Worm (Caenorhabditis elegans): Measurements from ENCODE around the gene Y50D4B.4.

Gene Y50D4B.4

DNA sequence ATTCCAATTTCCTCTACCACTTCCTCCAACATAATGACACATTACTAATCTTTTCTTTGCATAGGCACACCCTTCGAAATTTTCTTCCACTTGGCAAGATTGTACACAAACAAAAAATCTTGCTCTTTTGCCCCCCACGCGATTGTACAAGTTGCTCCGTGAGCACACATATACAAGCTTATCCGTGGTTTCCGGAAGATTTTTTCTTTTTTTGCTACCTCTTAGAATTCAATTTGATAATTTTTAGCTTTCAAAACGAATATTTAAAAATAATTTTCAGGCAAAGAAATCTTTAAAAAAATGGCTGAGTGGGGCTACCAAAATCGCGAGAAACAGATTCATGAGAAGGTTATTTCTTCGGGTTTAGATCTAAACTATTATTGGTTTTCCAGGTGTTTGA lies 20.2 kb downstream of the Y50D4B.4 start, which contains the start of gene Y50D4B.1:
Gene Y50D4B.1, plus strand, starts transcription at position 301 of the 400 bp plus-strand sequence.
- no peak for TF ChIP-seq unc-62 (GFP tag; optimal IDR thresholded peaks at IDR 0.05)

DNA sequence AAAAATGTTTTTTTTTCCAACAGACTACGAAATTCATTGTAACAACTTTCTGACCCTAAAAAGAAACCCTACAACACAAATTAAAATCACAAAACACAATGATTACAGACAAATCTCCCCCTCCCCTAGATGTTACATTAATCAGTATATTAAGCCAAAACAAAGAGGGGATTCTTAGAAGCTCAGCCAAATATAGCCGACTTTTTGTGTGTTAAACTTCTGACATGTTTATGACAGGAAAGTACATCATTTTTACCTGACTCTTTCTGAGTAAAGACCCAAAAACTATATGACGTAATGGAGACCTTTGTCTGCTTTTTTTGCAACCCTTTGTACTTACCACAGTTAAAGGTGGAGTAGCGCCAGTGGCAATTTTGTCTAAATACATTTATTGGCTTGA lies 27.6 kb downstream of the Y50D4B.4 start:
- TF ChIP-seq unc-62 (GFP tag; optimal IDR thresholded peaks at IDR 0.05) = no peak

DNA sequence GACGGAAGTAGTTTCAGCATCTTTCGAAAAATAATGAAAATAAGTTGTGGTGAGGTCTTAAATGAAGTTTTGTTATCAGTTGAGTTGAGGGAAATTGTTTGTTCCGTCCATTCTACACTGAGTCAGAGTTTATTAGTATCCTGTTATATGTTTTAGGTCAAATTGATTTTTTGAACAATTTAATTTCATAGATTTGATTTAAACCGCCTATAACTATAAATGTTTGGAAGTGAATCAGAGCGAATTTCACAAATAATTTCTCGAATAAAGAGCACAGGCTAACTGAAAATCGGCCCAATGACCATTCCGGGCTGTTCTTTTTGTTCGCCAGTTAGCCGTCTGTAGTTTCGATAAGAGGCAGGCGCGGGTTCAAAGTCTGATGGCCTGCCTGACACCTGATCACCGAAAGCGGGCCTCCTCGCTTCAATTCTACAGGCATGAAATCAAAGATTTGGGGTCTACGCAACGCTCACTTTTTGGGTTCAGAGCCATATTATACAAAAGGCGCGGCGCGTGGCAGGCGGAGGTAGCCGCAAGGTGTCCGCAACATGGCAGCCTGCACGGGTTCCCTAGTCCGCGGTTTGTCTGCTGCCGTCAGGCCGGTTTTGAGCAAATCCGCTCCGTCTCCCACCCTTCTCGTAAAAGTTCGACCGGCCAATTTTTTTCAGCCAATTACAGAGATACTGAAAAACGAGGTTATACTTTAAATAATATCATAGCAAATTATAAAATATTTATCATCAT lies 39.6 kb downstream of the Y50D4B.4 start, which contains the start of gene W07B8.4:
Gene W07B8.4, minus strand, starts transcription at position 51 of the 744 bp plus-strand sequence.
- no peak for TF ChIP-seq unc-62 (GFP tag; optimal IDR thresholded peaks at IDR 0.05)

DNA sequence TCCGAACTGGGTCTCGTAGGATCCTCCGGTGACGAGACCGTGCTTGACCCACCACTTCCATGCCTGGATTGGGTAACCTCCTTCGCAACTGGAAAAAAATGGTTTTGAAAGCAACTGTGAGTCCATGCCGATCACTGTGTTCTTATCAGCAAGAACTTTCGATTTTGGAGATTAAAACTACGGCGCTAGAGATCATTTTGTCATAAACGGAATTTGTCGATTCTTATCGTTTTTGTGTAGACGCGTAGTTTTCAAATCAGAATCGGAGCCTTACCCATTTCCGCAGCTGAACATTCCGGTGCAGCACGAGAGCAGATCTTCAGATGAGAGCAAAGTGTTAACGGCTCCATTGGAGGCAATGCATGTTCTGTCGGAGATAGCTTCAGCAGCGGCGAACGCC lies 40.8 kb downstream of the Y50D4B.4 start:
- TF ChIP-seq unc-62 (GFP tag; optimal IDR thresholded peaks at IDR 0.05) = no peak

DNA sequence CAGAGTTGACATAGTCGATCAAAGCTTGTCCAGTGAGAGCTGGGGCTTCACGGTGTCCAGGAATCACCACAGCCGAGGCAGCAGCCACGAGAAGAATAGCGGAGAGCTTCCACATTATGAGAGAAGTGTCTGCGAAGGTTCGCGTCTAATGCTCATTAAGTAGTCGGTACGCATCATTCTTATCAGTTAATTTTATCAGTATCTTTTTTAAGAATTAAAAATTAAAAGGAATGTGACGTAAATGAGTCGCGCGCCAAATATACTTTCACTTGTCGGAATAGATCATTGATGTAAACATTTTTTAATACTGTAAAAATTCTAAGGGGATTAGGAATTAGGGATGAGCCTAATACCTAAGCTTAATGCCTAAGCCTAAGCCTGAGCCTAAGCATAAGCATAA lies 41.4 kb downstream of the Y50D4B.4 start, which contains the start of gene cpr-5:
Gene cpr-5, minus strand, starts transcription at position 197 of the 400 bp plus-strand sequence.
- TF ChIP-seq unc-62 (GFP tag; optimal IDR thresholded peaks at IDR 0.05) = no peak

- TF ChIP-seq unc-62 (GFP tag; optimal IDR thresholded peaks at IDR 0.05) = no peak
These were observed 41.8 kb downstream of the Y50D4B.4 start, which contains the start of gene cpr-8 for ce11 chrV:1134302-1134701. TSS of gene cpr-8 (plus strand) at chrV:1134602.

ce11 chrV:1140806-1141205 lies 48.3 kb downstream of the Y50D4B.4 start:
- TF ChIP-seq unc-62 (GFP tag; optimal IDR thresholded peaks at IDR 0.05) = no peak

DNA sequence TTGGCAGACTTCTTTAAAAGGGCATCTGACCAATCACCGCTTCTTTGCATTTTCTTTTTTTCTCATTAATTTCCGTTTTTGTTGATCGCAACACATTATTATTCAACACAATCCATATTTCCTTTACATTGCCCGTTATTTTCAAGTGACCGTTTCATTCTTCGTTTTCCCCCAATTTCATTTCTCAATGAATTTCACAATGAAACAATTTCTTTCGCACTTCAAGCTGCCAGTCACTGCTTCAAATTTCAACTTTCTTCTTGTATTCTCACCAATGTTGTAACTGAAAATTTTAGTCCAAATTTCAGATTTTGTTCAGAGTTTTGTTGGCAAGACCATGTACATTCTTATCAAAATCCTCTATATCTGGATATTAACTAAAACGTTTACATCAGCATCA lies 49.0 kb downstream of the Y50D4B.4 start, which contains the start of gene cutl-22:
Gene cutl-22, plus strand, starts transcription at position 301 of the 400 bp plus-strand sequence.
- no peak for TF ChIP-seq unc-62 (GFP tag; optimal IDR thresholded peaks at IDR 0.05)

DNA sequence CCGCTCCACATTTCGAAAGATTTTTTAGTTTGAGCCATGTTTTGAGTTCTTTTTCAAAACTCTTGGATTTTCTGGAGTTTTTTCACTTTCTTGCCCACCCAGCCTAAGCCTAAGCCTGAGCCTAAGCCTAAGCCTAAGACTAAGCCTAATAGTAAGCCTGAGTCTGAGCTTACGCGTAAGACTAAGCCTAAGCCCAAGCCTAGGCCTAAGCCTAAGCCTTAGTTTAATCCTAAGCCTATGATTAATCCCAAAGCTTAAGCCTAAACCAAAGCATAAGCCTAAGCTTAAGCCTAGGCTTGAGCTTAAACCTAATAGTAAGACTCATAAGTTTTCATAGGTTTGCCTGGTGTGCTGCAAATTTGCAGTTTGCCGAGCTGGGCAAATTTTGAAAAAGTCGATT lies 49.8 kb downstream of the Y50D4B.4 start:
- TF ChIP-seq unc-62 (GFP tag; optimal IDR thresholded peaks at IDR 0.05) = no peak
